Worm (Caenorhabditis elegans) whole organism, L3 larva: ENCODE results near the gene herd-1.

Experiments used
- ZK546.5 ChIP-seq: sonication (generic microtip); optimal IDR thresholded peaks from 2 replicates; lab custom pipeline; 2017; ENCODE audit warnings: missing biosample characterization, missing genetic modification characterization
- ama-1 ChIP-seq: fragments of 150-350 bp; optimal IDR thresholded peaks from 2 replicates; lab custom pipeline; 2018
- ceh-28 ChIP-seq: fragments of 150-350 bp; optimal IDR thresholded peaks from 2 replicates; lab custom pipeline; 2014; ENCODE audit warnings: missing biosample characterization, missing genetic modification reagents, missing genetic modification characterization
- elt-2 ChIP-seq: sonication (generic microtip); optimal IDR thresholded peaks from 2 replicates; lab custom pipeline; 2016; ENCODE audit warnings: missing genetic modification reagents, mild to moderate bottlenecking, missing genetic modification characterization, missing compliant biosample characterization
- elt-3 ChIP-seq, 3 experiments: fragments of 150-350 bp in 1 of 3; sonication (generic microtip) in 2 of 3; optimal IDR thresholded peaks; 2 replicates in 2 of 3; 4 replicates in 1 of 3; lab custom pipeline; 2014 to 2017; ENCODE audit warnings: missing biosample characterization in 3 of 3, missing genetic modification characterization in 3 of 3
- fkh-10 ChIP-seq: sonication (generic microtip); optimal IDR thresholded peaks from 2 replicates; lab custom pipeline; 2017; ENCODE audit warnings: missing biosample characterization, missing genetic modification reagents, missing genetic modification characterization
- lin-39 ChIP-seq: fragments of 150-350 bp; optimal IDR thresholded peaks from 2 replicates; lab custom pipeline; 2018; ENCODE audit warnings: missing biosample characterization, missing genetic modification reagents, missing genetic modification characterization
- mdl-1 ChIP-seq: fragments of 150-350 bp; optimal IDR thresholded peaks from 2 replicates; lab custom pipeline; 2014; ENCODE audit warnings: missing biosample characterization, missing genetic modification characterization
- nhr-76 ChIP-seq: fragments of 150-350 bp; sonication (generic microtip); optimal IDR thresholded peaks from 5 replicates; lab custom pipeline; 2014; ENCODE audit warnings: missing biosample characterization, missing genetic modification characterization
- skn-1 ChIP-seq: fragments of 150-350 bp; optimal IDR thresholded peaks from 2 replicates; lab custom pipeline; 2014; ENCODE audit warnings: missing biosample characterization, missing genetic modification characterization
- snpc-4 ChIP-seq: fragments of 150-350 bp; optimal IDR thresholded peaks from 2 replicates; lab custom pipeline; 2014; ENCODE audit warnings: missing biosample characterization, missing genetic modification characterization
- unc-39 ChIP-seq: sonication (generic microtip); optimal IDR thresholded peaks from 4 replicates; lab custom pipeline; 2017; ENCODE audit warnings: missing biosample characterization, missing genetic modification characterization

DNA sequence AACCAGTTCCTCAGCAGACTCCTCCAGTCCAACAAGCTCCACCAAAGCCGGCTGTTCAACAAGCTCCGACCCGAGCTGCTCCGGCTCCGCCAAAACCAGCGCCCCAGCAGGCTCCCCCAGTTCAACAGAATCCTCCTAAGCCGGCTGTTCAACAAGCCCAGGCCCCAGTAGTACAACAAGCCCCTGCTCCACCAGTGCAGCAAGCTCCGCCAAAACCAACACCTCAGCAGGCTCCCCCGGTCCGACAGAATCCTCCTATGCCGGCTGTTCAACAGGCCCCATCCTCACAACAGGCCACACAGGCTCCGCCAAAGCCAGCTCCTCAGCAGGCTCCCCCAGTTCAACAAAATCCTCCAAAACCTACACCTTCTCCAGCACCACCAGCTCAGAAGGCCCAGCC, 25.7 kb upstream of the herd-1 start:
- TF ChIP-seq elt-3 (tag; optimal IDR thresholded peaks at IDR 0.05; lab: Kevin White, UChicago) (no peak), nhr-76 (tag; lab: Kevin White, UChicago) (no peak), unc-39 (no peak), mdl-1 (tag; lab: Kevin White, UChicago) (no peak), snpc-4 (no peak), skn-1 (tag; lab: Kevin White, UChicago) (no peak), ama-1 (lab: Kevin White, UChicago) (no peak), ZK546.5 (no peak), elt-2 (tag; lab: Kevin White, UChicago) (no peak), lin-39 (no peak), ceh-28 (no peak), fkh-10 (GFP tag; lab: Kevin White, UChicago) (no peak)
